Worm (Caenorhabditis elegans): ENCODE results near the gene glb-34.

DNA sequence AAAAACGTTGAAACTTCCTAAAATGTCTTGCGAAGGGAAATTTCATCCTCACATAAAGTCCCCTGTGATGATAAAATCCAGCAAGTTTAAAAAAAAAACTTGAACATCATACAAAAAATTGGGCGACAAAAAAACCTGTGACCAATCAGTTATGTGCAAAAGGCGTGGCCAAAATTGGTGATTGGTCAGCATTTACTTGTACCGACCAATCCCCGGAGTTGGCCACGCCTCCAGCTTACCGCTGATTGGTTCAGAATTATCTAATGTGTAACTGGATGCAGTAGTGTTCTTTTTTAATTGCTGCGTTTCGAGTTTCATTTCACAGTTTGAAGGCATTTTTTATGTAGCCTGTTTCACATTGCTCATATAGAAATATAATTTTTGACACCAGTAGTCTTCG lies 561 bp upstream of the glb-34 start:
- TF ChIP-seq nhr-28 (tag; optimal IDR thresholded peaks at IDR 0.05), result no peak
- no peak for TF ChIP-seq lin-13 (tag; optimal IDR thresholded peaks at IDR 0.05)
- TF ChIP-seq unc-62 (GFP tag; optimal IDR thresholded peaks at IDR 0.05), result no peak
- no peak for TF ChIP-seq unc-120 (tag; optimal IDR thresholded peaks at IDR 0.05; ENCODE audit: poor library complexity, severe bottlenecking)
- no peak for TF ChIP-seq drap-1 (GFP tag; optimal IDR thresholded peaks at IDR 0.05)
- TF ChIP-seq mep-1 (tag; optimal IDR thresholded peaks at IDR 0.05), result no peak
- no peak for TF ChIP-seq elt-3 (tag; optimal IDR thresholded peaks at IDR 0.05)
- no peak for TF ChIP-seq elt-1 (tag; optimal IDR thresholded peaks at IDR 0.05; ENCODE audit: borderline replicate concordance, insufficient read depth)
- no peak for TF ChIP-seq nhr-76 (tag; optimal IDR thresholded peaks at IDR 0.05)
